Worm (Caenorhabditis elegans): ENCODE data around the gene srt-50.

DNA sequence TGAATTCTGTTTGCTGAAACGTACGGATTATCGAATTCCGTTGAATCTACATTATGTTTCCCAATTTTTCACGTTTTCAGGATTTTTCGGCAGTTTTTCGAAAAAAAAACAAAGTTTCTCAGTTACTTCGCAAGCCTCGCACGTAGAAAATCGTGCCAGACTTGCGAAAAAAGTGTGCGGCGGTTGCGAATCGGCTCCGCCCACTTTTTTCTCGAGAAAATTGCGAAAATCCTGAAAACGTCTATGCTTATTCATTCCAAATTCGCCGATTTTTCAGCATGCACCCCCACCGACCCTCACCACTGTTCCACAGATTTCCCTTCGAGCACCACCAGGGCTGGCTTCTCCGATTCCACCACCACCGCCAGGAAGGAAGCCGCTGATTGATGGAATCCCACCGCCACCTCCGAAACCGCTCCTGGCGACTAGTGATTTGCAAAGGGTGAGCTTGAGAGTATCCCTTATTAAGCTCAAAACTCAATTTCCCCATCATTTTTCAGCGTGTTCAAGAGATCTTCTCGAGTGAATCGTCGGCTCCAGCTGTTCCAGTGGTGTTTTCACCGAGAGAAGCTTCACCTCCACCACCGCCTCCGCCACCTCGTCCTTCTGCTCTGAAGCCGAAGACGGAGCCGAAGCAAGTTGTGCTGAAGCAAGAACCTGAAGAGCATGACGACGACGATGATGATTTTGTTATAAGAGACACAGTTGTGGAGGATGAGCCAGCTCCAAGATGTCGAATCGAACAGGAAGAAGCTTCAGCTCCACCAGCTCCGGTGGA lies 32.1 kb upstream of the srt-50 start:
- TF ChIP-seq med-1 (GFP tag; optimal IDR thresholded peaks at IDR 0.05; ENCODE audit: insufficient read depth) (no peak), klf-2 (GFP tag; conservative IDR thresholded peaks at IDR 0.05) (no peak), flt-1 (GFP tag; IDR thresholded peaks at IDR 0.05) (no peak), T22C8.4 (GFP tag; IDR thresholded peaks at IDR 0.05) (no peak)

Data from whole organism, midembryonic.